Worm (Caenorhabditis elegans) whole organism, L1 larva: ENCODE data around the gene dohh-1.

Source experiments
- C16A3.4 ChIP-seq: fragments of 150-350 bp; optimal IDR thresholded peaks from 2 replicates; lab custom pipeline; 2014; ENCODE audit warnings: missing biosample characterization, missing genetic modification characterization
- C34B4.2 ChIP-seq: sonication (generic microtip); optimal IDR thresholded peaks from 2 replicates; lab custom pipeline; 2017; ENCODE audit warnings: mild to moderate bottlenecking, missing genetic modification characterization, missing compliant biosample characterization
- F16B12.6 ChIP-seq: fragments of 150-350 bp; optimal IDR thresholded peaks from 2 replicates; lab custom pipeline; 2014; ENCODE audit warnings: missing biosample characterization, missing genetic modification characterization
- Y116A8C.19 ChIP-seq: sonication (generic microtip); optimal IDR thresholded peaks from 2 replicates; lab custom pipeline; 2016; ENCODE audit warnings: missing compliant biosample characterization, missing genetic modification characterization, borderline replicate concordance
- aha-1 ChIP-seq: fragments of 150-350 bp; optimal IDR thresholded peaks from 2 replicates; lab custom pipeline; 2014; ENCODE audit warnings: missing biosample characterization, missing genetic modification characterization
- aly-2 ChIP-seq: fragments of 150-350 bp; optimal IDR thresholded peaks from 2 replicates; lab custom pipeline; 2014; ENCODE audit warnings: missing biosample characterization, missing genetic modification characterization
- ama-1 ChIP-seq: fragments of 150-350 bp; optimal IDR thresholded peaks from 2 replicates; lab custom pipeline; 2014
- blmp-1 ChIP-seq: fragments of 150-350 bp; optimal IDR thresholded peaks from 2 replicates; lab custom pipeline; 2014; ENCODE audit warnings: missing biosample characterization, missing genetic modification characterization
- ceh-63 ChIP-seq: fragments of 200-800 bp; sonication (Bioruptor generic); optimal IDR thresholded peaks from 2 replicates; lab custom pipeline; 2018; ENCODE audit warnings: mild to moderate bottlenecking, missing genetic modification characterization, missing compliant biosample characterization
- ceh-8 ChIP-seq: fragments of 200-800 bp; sonication (Bioruptor generic); optimal IDR thresholded peaks from 2 replicates; lab custom pipeline; 2018; ENCODE audit warnings: mild to moderate bottlenecking, missing genetic modification characterization, moderate library complexity, missing compliant biosample characterization
- ceh-82 ChIP-seq, 3 experiments: fragments of 150-350 bp in 1 of 3; sonication (generic microtip) in 2 of 3; optimal IDR thresholded peaks; 2 replicates each; lab custom pipeline; 2014 to 2017; ENCODE audit warnings: missing biosample characterization in 3 of 3, missing genetic modification characterization in 3 of 3
- ceh-90 ChIP-seq: sonication (generic microtip); optimal IDR thresholded peaks from 2 replicates; lab custom pipeline; 2016; ENCODE audit warnings: missing genetic modification characterization, missing compliant biosample characterization
- dpl-1 ChIP-seq, 3 experiments: fragments of 150-350 bp in 2 of 3; sonication (generic microtip) in 1 of 3; optimal IDR thresholded peaks; 2 replicates each; lab custom pipeline; 2014 to 2017; ENCODE audit warnings: missing biosample characterization in 3 of 3, missing genetic modification characterization in 3 of 3, missing genetic modification reagents in 3 of 3
- dsc-1 ChIP-seq: sonication (generic microtip); optimal IDR thresholded peaks from 2 replicates; lab custom pipeline; 2016; ENCODE audit warnings: mild to moderate bottlenecking, missing genetic modification characterization, missing compliant biosample characterization
- efl-1 ChIP-seq, 4 experiments: fragments of 150-350 bp; optimal IDR thresholded peaks in 3 of 4; peaks in 1 of 4; 1 replicate in 1 of 4; 2 replicates in 3 of 4; lab custom pipeline; 2014; ENCODE audit warnings: missing biosample characterization in 2 of 4, missing genetic modification characterization in 2 of 4, missing genetic modification reagents in 2 of 4
- efl-3 ChIP-seq: fragments of 200-800 bp; sonication (Bioruptor generic); optimal IDR thresholded peaks from 2 replicates; lab custom pipeline; 2018; ENCODE audit warnings: mild to moderate bottlenecking, missing genetic modification characterization, missing compliant biosample characterization
- egl-13 ChIP-seq: sonication (generic microtip); optimal IDR thresholded peaks from 2 replicates; lab custom pipeline; 2016; ENCODE audit warnings: missing genotype, missing genetic modification reagents, missing genetic modification characterization, missing compliant biosample characterization
- egl-27 ChIP-seq, 2 experiments: fragments of 150-350 bp in 1 of 2; sonication (generic microtip); optimal IDR thresholded peaks; 3 replicates each; lab custom pipeline; 2017 to 2018; ENCODE audit warnings: missing biosample characterization in 2 of 2, missing genetic modification characterization in 2 of 2, missing genetic modification reagents in 2 of 2
- elt-2 ChIP-seq: sonication (generic microtip); optimal IDR thresholded peaks from 2 replicates; lab custom pipeline; 2016; ENCODE audit warnings: missing genetic modification characterization, mild to moderate bottlenecking, inconsistent platforms, missing compliant biosample characterization, missing genetic modification reagents
- elt-3 ChIP-seq, 6 experiments: fragments of 150-350 bp in 1 of 6; sonication (generic microtip); optimal IDR thresholded peaks; 2 replicates each; lab custom pipeline; 2017 to 2018; ENCODE audit warnings: missing biosample characterization in 6 of 6, missing genetic modification characterization in 6 of 6, inconsistent platforms in 1 of 6
- fkh-10 ChIP-seq: sonication (generic microtip); optimal IDR thresholded peaks from 2 replicates; lab custom pipeline; 2017; ENCODE audit warnings: missing biosample characterization, missing genetic modification reagents, missing genetic modification characterization
- fkh-8 ChIP-seq: sonication (generic microtip); optimal IDR thresholded peaks from 2 replicates; lab custom pipeline; 2016; ENCODE audit warnings: mild to moderate bottlenecking, missing genetic modification characterization, missing compliant biosample characterization
- fos-1 ChIP-seq: fragments of 150-350 bp; optimal IDR thresholded peaks from 2 replicates; lab custom pipeline; 2014; ENCODE audit warnings: missing biosample characterization, missing genetic modification characterization
- grh-1 ChIP-seq: fragments of 200-800 bp; sonication (Bioruptor generic); IDR thresholded peaks from 2 replicates; pipeline ENCODE4 v1.3.6; 2022; ENCODE audit warnings: missing genetic modification reagents, missing genetic modification characterization, missing compliant biosample characterization
- hlh-17 ChIP-seq: fragments of 200-800 bp; sonication (Bioruptor generic); optimal IDR thresholded peaks from 2 replicates; lab custom pipeline; 2018; ENCODE audit warnings: missing genetic modification characterization, mild to moderate bottlenecking, missing compliant biosample characterization, moderate library complexity, borderline replicate concordance
- jun-1 ChIP-seq: fragments of 150-350 bp; optimal IDR thresholded peaks from 2 replicates; lab custom pipeline; 2014; ENCODE audit warnings: missing biosample characterization, missing genetic modification reagents, missing genetic modification characterization
- lin-14 ChIP-seq: fragments of 200-800 bp; sonication (Bioruptor generic); optimal IDR thresholded peaks from 2 replicates; lab custom pipeline; 2018; ENCODE audit warnings: mild to moderate bottlenecking, missing genetic modification characterization, moderate library complexity, missing compliant biosample characterization
- lin-15B ChIP-seq: fragments of 150-350 bp; sonication (generic microtip); optimal IDR thresholded peaks from 3 replicates; lab custom pipeline; 2014; ENCODE audit warnings: missing biosample characterization, missing genetic modification characterization
- lin-39 ChIP-seq: fragments of 150-350 bp; optimal IDR thresholded peaks from 2 replicates; lab custom pipeline; 2014; ENCODE audit warnings: missing biosample characterization, missing genetic modification reagents, missing genetic modification characterization
- lir-3 ChIP-seq: sonication (generic microtip); optimal IDR thresholded peaks from 2 replicates; lab custom pipeline; 2016; ENCODE audit warnings: mild to moderate bottlenecking, missing genetic modification characterization, moderate library complexity, missing compliant biosample characterization; ENCODE audit not compliant: poor library complexity
- lsy-2 ChIP-seq, 2 experiments: fragments of 150-350 bp; optimal IDR thresholded peaks; 2 replicates each; lab custom pipeline; 2014; ENCODE audit warnings: missing biosample characterization in 2 of 2, missing genetic modification characterization in 2 of 2
- mdl-1 ChIP-seq, 2 experiments: fragments of 150-350 bp; optimal IDR thresholded peaks; 2 replicates each; lab custom pipeline; 2014 to 2017; ENCODE audit warnings: missing biosample characterization in 2 of 2, missing genetic modification characterization in 2 of 2, inconsistent platforms in 1 of 2
- nhr-11 ChIP-seq: fragments of 150-350 bp; optimal IDR thresholded peaks from 2 replicates; lab custom pipeline; 2014; ENCODE audit warnings: missing biosample characterization, missing genetic modification characterization
- nhr-20 ChIP-seq: sonication (generic microtip); optimal IDR thresholded peaks from 2 replicates; lab custom pipeline; 2016; ENCODE audit warnings: mild to moderate bottlenecking, missing genetic modification characterization, missing compliant biosample characterization
- nhr-237 ChIP-seq: fragments of 150-350 bp; optimal IDR thresholded peaks from 2 replicates; lab custom pipeline; 2014; ENCODE audit warnings: missing biosample characterization, missing genetic modification characterization
- nhr-84 ChIP-seq: sonication (generic microtip); optimal IDR thresholded peaks from 2 replicates; lab custom pipeline; 2017; ENCODE audit warnings: missing biosample characterization, missing genetic modification characterization
- nhr-85 ChIP-seq: sonication (generic microtip); peaks from one replicate; lab custom pipeline; 2016; ENCODE audit warnings: missing genetic modification characterization, inconsistent platforms, missing compliant biosample characterization
- pag-3 ChIP-seq: sonication (generic microtip); optimal IDR thresholded peaks from 2 replicates; lab custom pipeline; 2017; ENCODE audit warnings: missing genetic modification characterization, mild to moderate bottlenecking, missing compliant biosample characterization, antibody characterized with exemption, borderline replicate concordance; ENCODE audit not compliant: insufficient read depth
- pqm-1 ChIP-seq: sonication (generic microtip); optimal IDR thresholded peaks from 3 replicates; lab custom pipeline; 2017; ENCODE audit warnings: missing biosample characterization, missing genetic modification characterization
- rnt-1 ChIP-seq: sonication (generic microtip); optimal IDR thresholded peaks from 2 replicates; lab custom pipeline; 2016; ENCODE audit warnings: mild to moderate bottlenecking, missing genetic modification characterization, moderate library complexity, missing compliant biosample characterization
- sptf-1 ChIP-seq: fragments of 150-350 bp; optimal IDR thresholded peaks from 2 replicates; lab custom pipeline; 2014; ENCODE audit warnings: missing biosample characterization, missing genetic modification characterization
- swsn-7 ChIP-seq: sonication (generic microtip); optimal IDR thresholded peaks from 2 replicates; lab custom pipeline; 2016; ENCODE audit warnings: missing genetic modification characterization, missing compliant biosample characterization
- tbx-2 ChIP-seq: sonication (generic microtip); optimal IDR thresholded peaks from 2 replicates; lab custom pipeline; 2016; ENCODE audit warnings: missing genetic modification characterization, missing compliant biosample characterization
- tlp-1 ChIP-seq: fragments of 150-350 bp; optimal IDR thresholded peaks from 2 replicates; lab custom pipeline; 2014; ENCODE audit warnings: missing biosample characterization, missing genetic modification characterization
- unc-130 ChIP-seq: fragments of 150-350 bp; optimal IDR thresholded peaks from 2 replicates; lab custom pipeline; 2017; ENCODE audit warnings: missing biosample characterization, missing genetic modification characterization, inconsistent platforms
- unc-30 ChIP-seq: sonication (generic microtip); optimal IDR thresholded peaks from 2 replicates; lab custom pipeline; 2017; ENCODE audit warnings: missing biosample characterization, missing genetic modification characterization
- unc-62 ChIP-seq: fragments of 150-350 bp; optimal IDR thresholded peaks from 2 replicates; lab custom pipeline; 2014; ENCODE audit warnings: missing biosample characterization, missing genetic modification reagents, missing genetic modification characterization
- unc-86 ChIP-seq: sonication (generic microtip); optimal IDR thresholded peaks from 2 replicates; lab custom pipeline; 2016; ENCODE audit warnings: missing genetic modification characterization, missing compliant biosample characterization
- unc-98 ChIP-seq: fragments of 200-800 bp; sonication (Bioruptor generic); IDR thresholded peaks from 2 replicates; pipeline ENCODE4 v1.3.6; 2022; ENCODE audit warnings: missing genetic modification characterization, missing compliant biosample characterization
- vab-15 ChIP-seq: sonication (generic microtip); optimal IDR thresholded peaks from 2 replicates; lab custom pipeline; 2017; ENCODE audit warnings: missing genotype, mild to moderate bottlenecking, missing genetic modification characterization, missing compliant biosample characterization
- zip-4 ChIP-seq: fragments of 200-800 bp; sonication (Bioruptor generic); optimal IDR thresholded peaks from 2 replicates; lab custom pipeline; 2018; ENCODE audit warnings: mild to moderate bottlenecking, missing genetic modification characterization, moderate library complexity, missing compliant biosample characterization
- ztf-4 ChIP-seq: fragments of 150-350 bp; optimal IDR thresholded peaks from 2 replicates; lab custom pipeline; 2014; ENCODE audit warnings: missing biosample characterization, missing genetic modification characterization

dohh-1 gene

ce11 chrII:10537988-10538387, 41.8 kb upstream of the dohh-1 start (continued):
- no peak for TF ChIP-seq hlh-17 (GFP tag; lab: Kevin White, UChicago)
- peak; percentile 26 for TF ChIP-seq blmp-1 (tag; lab: Kevin White, UChicago)
- TF ChIP-seq ceh-63 (GFP tag; lab: Kevin White, UChicago): no peak
- TF ChIP-seq tbx-2: peak; percentile 88
- TF ChIP-seq mdl-1 (tag; optimal IDR thresholded peaks at IDR 0.05; lab: Kevin White, UChicago): no peak
- no peak for TF ChIP-seq aly-2 (tag; lab: Kevin White, UChicago)
- peak; percentile 36 for TF ChIP-seq F16B12.6 (tag; lab: Kevin White, UChicago)
- TF ChIP-seq nhr-237 (tag; lab: Kevin White, UChicago): no peak
- TF ChIP-seq tlp-1 (tag; lab: Kevin White, UChicago): no peak
- no peak for TF ChIP-seq ama-1 (lab: Kevin White, UChicago)
- TF ChIP-seq fkh-8 (tag; lab: Kevin White, UChicago): peak; percentile 51
- peak; percentile 71 for TF ChIP-seq lin-14 (GFP tag; lab: Kevin White, UChicago)
- TF ChIP-seq fkh-10 (GFP tag; lab: Kevin White, UChicago): no peak
- peak; percentile 56 for TF ChIP-seq Y116A8C.19 (tag; lab: Kevin White, UChicago)
- no peak for TF ChIP-seq pag-3 (tag; lab: Kevin White, UChicago)
- TF ChIP-seq grh-1 (GFP tag; lab: Robert Waterston, UW): peak; percentile 52; the same call in 1 of the 2 replicates
- TF ChIP-seq nhr-20 (tag; lab: Kevin White, UChicago): peak; percentile 78
- no peak for TF ChIP-seq jun-1 (tag; lab: Kevin White, UChicago)
- no peak for TF ChIP-seq egl-27 (tag; optimal IDR thresholded peaks at IDR 0.05; lab: Kevin White, UChicago)
- peak; percentile 58 for TF ChIP-seq unc-86 (tag; lab: Kevin White, UChicago)
- TF ChIP-seq C16A3.4 (tag; lab: Kevin White, UChicago): peak; percentile 22
- peak; percentile 97 for TF ChIP-seq rnt-1 (tag; lab: Kevin White, UChicago)
- 0 out of 2 replicates have a peak, but pooled peaks have one; percentile 34 for TF ChIP-seq unc-98 (GFP tag; lab: Robert Waterston, UW)
- TF ChIP-seq ceh-8 (GFP tag; lab: Kevin White, UChicago): peak; percentile 81
- TF ChIP-seq pqm-1 (tag; lab: Kevin White, UChicago): no peak
- no peak for TF ChIP-seq unc-62 (GFP tag; lab: Kevin White, UChicago)
- peak; percentile 42 to 73 (median 52) for TF ChIP-seq dpl-1 (GFP tag; optimal IDR thresholded peaks at IDR 0.05; lab: Kevin White, UChicago)
- TF ChIP-seq egl-13: peak; percentile 80
- TF ChIP-seq efl-3: peak; percentile 56
- TF ChIP-seq lin-15B (tag; lab: Kevin White, UChicago): no peak
- peak; percentile 40 for TF ChIP-seq zip-4
- no peak for TF ChIP-seq vab-15 (tag; lab: Kevin White, UChicago)
- TF ChIP-seq ceh-82 (tag; optimal IDR thresholded peaks at IDR 0.05; lab: Kevin White, UChicago): peak in 2 of 3 experiments; percentile 35 to 49
- TF ChIP-seq lsy-2 (tag; optimal IDR thresholded peaks at IDR 0.05; lab: Kevin White, UChicago): peak; percentile 69 to 80
- TF ChIP-seq elt-3 (tag; optimal IDR thresholded peaks at IDR 0.05; lab: Kevin White, UChicago): no peak
- TF ChIP-seq swsn-7 (tag; lab: Kevin White, UChicago): peak; percentile 79
- no peak for TF ChIP-seq unc-130 (tag; lab: Kevin White, UChicago)
- TF ChIP-seq lir-3 (tag; lab: Kevin White, UChicago): peak; percentile 91
- TF ChIP-seq ceh-90 (tag; lab: Kevin White, UChicago): peak; percentile 89
- peak; percentile 68 for TF ChIP-seq elt-2 (tag; lab: Kevin White, UChicago)
- peak; percentile 93 for TF ChIP-seq nhr-85 (tag; lab: Kevin White, UChicago)
- TF ChIP-seq C34B4.2 (tag; lab: Kevin White, UChicago): no peak
- TF ChIP-seq dsc-1: peak; percentile 94
- no peak for TF ChIP-seq sptf-1
- peak; percentile 37 for TF ChIP-seq fos-1 (tag; lab: Kevin White, UChicago)
- no peak for TF ChIP-seq ztf-4 (tag; lab: Kevin White, UChicago)
- peak; percentile 55 to 75 for TF ChIP-seq efl-1 (optimal IDR thresholded peaks at IDR 0.05; lab: Kevin White, UChicago)
- peak; percentile 68 to 97 for TF ChIP-seq efl-1 (GFP tag; optimal IDR thresholded peaks at IDR 0.05 in 1 of 2; lab: Kevin White, UChicago)
- TF ChIP-seq nhr-84 (tag; lab: Kevin White, UChicago): no peak
- peak; percentile 55 for TF ChIP-seq lin-39
- peak; percentile 55 for TF ChIP-seq nhr-11
- TF ChIP-seq unc-30 (tag; lab: Kevin White, UChicago): no peak
- TF ChIP-seq aha-1 (tag; lab: Kevin White, UChicago): no peak
